Worm (Caenorhabditis elegans) whole organism, young adult: ENCODE results near the gene npl-10.

Experiments
- B0019.2 ChIP-seq: fragments of 200-800 bp; sonication (Bioruptor generic); conservative IDR thresholded peaks from 2 replicates; pipeline ENCODE4 v1.3.6; 2022; ENCODE audit warnings: missing genetic modification reagents, missing genetic modification characterization, missing compliant biosample characterization
- B0336.3 ChIP-seq: fragments of 200-800 bp; sonication (Bioruptor generic); IDR thresholded peaks from 2 replicates; pipeline ENCODE4 v1.3.6; 2022; ENCODE audit warnings: missing genetic modification characterization, missing compliant biosample characterization
- C06A6.2 ChIP-seq: fragments of 200-800 bp; sonication (Bioruptor generic); conservative IDR thresholded peaks from 2 replicates; pipeline ENCODE4 v1.3.6; 2022; ENCODE audit warnings: missing genetic modification characterization, missing compliant biosample characterization
- F37B4.10 ChIP-seq: fragments of 200-800 bp; sonication (Bioruptor generic); IDR thresholded peaks from 2 replicates; pipeline ENCODE4 v1.3.6; 2022; ENCODE audit warnings: missing genetic modification characterization, missing compliant biosample characterization
- F57C9.4 ChIP-seq: sonication (generic microtip); optimal IDR thresholded peaks from 2 replicates; lab custom pipeline; 2017; ENCODE audit warnings: mild to moderate bottlenecking, missing genetic modification characterization, missing compliant biosample characterization
- Y67H2A.10 ChIP-seq: fragments of 200-800 bp; sonication (Bioruptor generic); conservative IDR thresholded peaks from 2 replicates; pipeline ENCODE4 v1.3.6; 2022; ENCODE audit warnings: missing genetic modification reagents, missing genetic modification characterization, missing compliant biosample characterization
- ama-1 ChIP-seq, 3 experiments: fragments of 150-350 bp in 1 of 3; sonication (generic microtip) in 2 of 3; optimal IDR thresholded peaks; 2 replicates each; lab custom pipeline; 2014 to 2018; ENCODE audit warnings: missing biosample characterization in 2 of 3, missing genetic modification characterization in 2 of 3, missing genetic modification reagents in 2 of 3
- athp-1 ChIP-seq: sonication (generic microtip); optimal IDR thresholded peaks from 2 replicates; lab custom pipeline; 2017; ENCODE audit warnings: mild to moderate bottlenecking, missing genetic modification characterization, missing compliant biosample characterization
- attf-5 ChIP-seq: fragments of 200-800 bp; sonication (Bioruptor generic); optimal IDR thresholded peaks from 2 replicates; lab custom pipeline; 2018; ENCODE audit warnings: mild to moderate bottlenecking, missing genetic modification characterization, missing compliant biosample characterization
- cebp-1 ChIP-seq, 2 experiments: fragments of 200-800 bp in 1 of 2; sonication (Bioruptor generic) in 1 of 2; sonication (generic microtip) in 1 of 2; IDR thresholded peaks in 1 of 2; optimal IDR thresholded peaks in 1 of 2; 2 replicates each; pipeline versions ENCODE4 v1.3.6 to Lab custom; 2017 to 2022; ENCODE audit warnings: missing compliant biosample characterization in 2 of 2, missing genetic modification characterization in 2 of 2, mild to moderate bottlenecking in 1 of 2, missing genetic modification reagents in 1 of 2, moderate library complexity in 1 of 2
- cebp-2 ChIP-seq: fragments of 200-800 bp; sonication (Bioruptor generic); IDR thresholded peaks from 2 replicates; pipeline ENCODE4 v1.3.6; 2022; ENCODE audit warnings: missing genetic modification characterization, missing compliant biosample characterization
- ceh-40 ChIP-seq: fragments of 200-800 bp; sonication (Bioruptor generic); IDR thresholded peaks from 2 replicates; pipeline ENCODE4 v1.3.6; 2022; ENCODE audit warnings: missing genetic modification characterization, missing compliant biosample characterization
- ceh-58 ChIP-seq: fragments of 200-800 bp; sonication (Bioruptor generic); IDR thresholded peaks from 2 replicates; pipeline ENCODE4 v1.3.6; 2022; ENCODE audit warnings: missing genetic modification characterization, missing compliant biosample characterization
- die-1 ChIP-seq: sonication (generic microtip); optimal IDR thresholded peaks from 2 replicates; lab custom pipeline; 2016; ENCODE audit warnings: missing genotype, mild to moderate bottlenecking, missing genetic modification characterization, missing compliant biosample characterization
- dpl-1 ChIP-seq: fragments of 150-350 bp; optimal IDR thresholded peaks from 2 replicates; lab custom pipeline; 2014; ENCODE audit warnings: missing biosample characterization, missing genetic modification reagents, missing genetic modification characterization
- egl-44 ChIP-seq: fragments of 200-800 bp; sonication (Bioruptor generic); IDR thresholded peaks from 2 replicates; pipeline ENCODE4 v1.3.6; 2022; ENCODE audit warnings: missing genetic modification reagents, missing genetic modification characterization, missing compliant biosample characterization
- egrh-3 ChIP-seq: fragments of 200-800 bp; sonication (Bioruptor generic); IDR thresholded peaks from 2 replicates; pipeline ENCODE4 v1.3.6; 2022; ENCODE audit warnings: missing genetic modification reagents, missing genetic modification characterization, missing compliant biosample characterization
- fkh-3 ChIP-seq: sonication (generic microtip); optimal IDR thresholded peaks from 2 replicates; lab custom pipeline; 2016; ENCODE audit warnings: mild to moderate bottlenecking, missing genetic modification characterization, missing compliant biosample characterization
- hlh-26 ChIP-seq: fragments of 200-800 bp; sonication (Bioruptor generic); conservative IDR thresholded peaks from 2 replicates; pipeline ENCODE4 v1.3.6; 2022; ENCODE audit warnings: missing genetic modification reagents, missing genetic modification characterization, missing compliant biosample characterization
- hmg-20 ChIP-seq: fragments of 200-800 bp; sonication (Bioruptor generic); IDR thresholded peaks from 2 replicates; pipeline ENCODE4 v1.3.6; 2022; ENCODE audit warnings: missing genetic modification reagents, missing genetic modification characterization, missing compliant biosample characterization
- lin-35 ChIP-seq, 3 experiments: fragments of 150-350 bp in 2 of 3; sonication (generic microtip) in 1 of 3; optimal IDR thresholded peaks; 2 replicates each; lab custom pipeline; 2014 to 2018; ENCODE audit warnings: missing biosample characterization in 3 of 3, missing genetic modification characterization in 3 of 3, missing genetic modification reagents in 3 of 3
- madf-6 ChIP-seq: fragments of 200-800 bp; sonication (Bioruptor generic); IDR thresholded peaks from 2 replicates; pipeline ENCODE4 v1.3.6; 2022; ENCODE audit warnings: missing genetic modification reagents, missing genetic modification characterization, missing compliant biosample characterization
- madf-8 ChIP-seq: fragments of 200-800 bp; sonication (Bioruptor generic); conservative IDR thresholded peaks from 2 replicates; pipeline ENCODE4 v1.3.6; 2022; ENCODE audit warnings: missing genetic modification reagents, missing genetic modification characterization, missing compliant biosample characterization
- nhr-120 ChIP-seq: fragments of 200-800 bp; sonication (Bioruptor generic); IDR thresholded peaks from 2 replicates; pipeline ENCODE4 v1.3.6; 2022; ENCODE audit warnings: missing genetic modification characterization, missing compliant biosample characterization
- nhr-80 ChIP-seq: sonication (generic microtip); optimal IDR thresholded peaks from 2 replicates; lab custom pipeline; 2016; ENCODE audit warnings: missing genetic modification characterization, missing compliant biosample characterization
- rec-8 ChIP-seq, 2 experiments: sonication (generic microtip); optimal IDR thresholded peaks; 2 replicates each; lab custom pipeline; 2016; ENCODE audit warnings: mild to moderate bottlenecking in 2 of 2, missing genetic modification characterization in 2 of 2, missing genetic modification reagents in 2 of 2, missing genotype in 2 of 2, missing biosample characterization in 1 of 2, missing compliant biosample characterization in 1 of 2, moderate library complexity in 1 of 2
- sptf-2 ChIP-seq: fragments of 200-800 bp; sonication (Bioruptor generic); optimal IDR thresholded peaks from 2 replicates; lab custom pipeline; 2018; ENCODE audit warnings: mild to moderate bottlenecking, missing genetic modification characterization, missing compliant biosample characterization
- tbx-9 ChIP-seq: sonication (generic microtip); optimal IDR thresholded peaks from 2 replicates; lab custom pipeline; 2016; ENCODE audit warnings: borderline replicate concordance, missing genetic modification characterization, inconsistent platforms, missing compliant biosample characterization
- tlf-1 ChIP-seq: fragments of 200-800 bp; sonication (Bioruptor generic); optimal IDR thresholded peaks from 2 replicates; lab custom pipeline; 2018; ENCODE audit warnings: mild to moderate bottlenecking, missing genetic modification characterization, missing compliant biosample characterization
- zfh-2 ChIP-seq: fragments of 200-800 bp; sonication (Bioruptor generic); conservative IDR thresholded peaks from 2 replicates; pipeline ENCODE4 v1.3.6; 2022; ENCODE audit warnings: missing genetic modification reagents, missing genetic modification characterization, missing compliant biosample characterization
- ztf-25 ChIP-seq: fragments of 200-800 bp; sonication (Bioruptor generic); IDR thresholded peaks from 2 replicates; pipeline ENCODE4 v1.3.6; 2022; ENCODE audit warnings: missing genetic modification reagents, missing genetic modification characterization, missing compliant biosample characterization
- ztf-26 ChIP-seq: sonication (generic microtip); optimal IDR thresholded peaks from 2 replicates; lab custom pipeline; 2017; ENCODE audit warnings: missing genetic modification characterization, missing compliant biosample characterization
- ztf-3 ChIP-seq: fragments of 200-800 bp; sonication (Bioruptor generic); optimal IDR thresholded peaks from 2 replicates; lab custom pipeline; 2018; ENCODE audit warnings: mild to moderate bottlenecking, missing genetic modification characterization, missing compliant biosample characterization

Gene npl-10

ce11 chrIII:3979980-3980631, 44.4 kb upstream of the npl-10 start (continued):
- peak in 1 of 3 experiments; percentile 48 for TF ChIP-seq lin-35 (GFP tag; optimal IDR thresholded peaks at IDR 0.05; lab: Kevin White, UChicago)
- TF ChIP-seq B0336.3 (GFP tag; lab: Robert Waterston, UW), result peak; percentile 54; the same call in 1 of the 2 replicates
- TF ChIP-seq cebp-2 (GFP tag; lab: Robert Waterston, UW), result no peak
- TF ChIP-seq ceh-40 (GFP tag; lab: Robert Waterston, UW), result no peak
- no peak for TF ChIP-seq sptf-2 (GFP tag; lab: Kevin White, UChicago)
- no peak for TF ChIP-seq ama-1 (optimal IDR thresholded peaks at IDR 0.05; lab: Kevin White, UChicago)
- no peak for TF ChIP-seq ama-1 (GFP tag; optimal IDR thresholded peaks at IDR 0.05; lab: Kevin White, UChicago)
- TF ChIP-seq fkh-3 (tag; lab: Kevin White, UChicago), result no peak
- no peak for TF ChIP-seq dpl-1 (GFP tag; lab: Kevin White, UChicago)

- TF ChIP-seq hlh-26 (no peak), F57C9.4 (tag; lab: Kevin White, UChicago) (no peak), hmg-20 (GFP tag; lab: Robert Waterston, UW) (no peak), F37B4.10 (GFP tag; lab: Robert Waterston, UW) (no peak), zfh-2 (GFP tag; lab: Robert Waterston, UW) (no peak), madf-8 (GFP tag; lab: Robert Waterston, UW) (no peak), nhr-120 (GFP tag; lab: Robert Waterston, UW) (no peak), madf-6 (GFP tag; lab: Robert Waterston, UW) (no peak), ztf-26 (tag; lab: Kevin White, UChicago) (no peak), tlf-1 (GFP tag; lab: Kevin White, UChicago) (no peak), ceh-58 (GFP tag; lab: Robert Waterston, UW) (no peak), lin-35 (GFP tag; optimal IDR thresholded peaks at IDR 0.05; lab: Kevin White, UChicago) (no peak), Y67H2A.10 (GFP tag; lab: Robert Waterston, UW) (no peak), C06A6.2 (GFP tag; lab: Robert Waterston, UW) (no peak), ztf-25 (GFP tag; lab: Robert Waterston, UW) (no peak), ztf-3 (GFP tag; lab: Kevin White, UChicago) (no peak)
Observed at ce11 chrIII:3978438-3978837, 42.7 kb upstream of the npl-10 start.

ce11 chrIII:3976992-3977391, 41.3 kb upstream of the npl-10 start:
- TF ChIP-seq sptf-2 (GFP tag; lab: Kevin White, UChicago) (no peak), die-1 (tag; lab: Kevin White, UChicago) (no peak), cebp-1 (GFP tag; IDR thresholded peaks at IDR 0.05; lab: Robert Waterston, UW) (no peak), cebp-1 (tag; optimal IDR thresholded peaks at IDR 0.05; lab: Kevin White, UChicago) (peak; percentile 45), athp-1 (tag; lab: Kevin White, UChicago) (no peak), rec-8 (tag; optimal IDR thresholded peaks at IDR 0.05; lab: Kevin White, UChicago) (no peak), Y67H2A.10 (GFP tag; lab: Robert Waterston, UW) (no peak), nhr-80 (tag; lab: Kevin White, UChicago) (peak; percentile 10), tbx-9 (tag; lab: Kevin White, UChicago) (no peak), B0019.2 (GFP tag; lab: Robert Waterston, UW) (no peak), B0336.3 (GFP tag; lab: Robert Waterston, UW) (no peak), egl-44 (GFP tag; lab: Robert Waterston, UW) (no peak), attf-5 (peak; percentile 26), egrh-3 (GFP tag; lab: Robert Waterston, UW) (peak; percentile 58; the same call in 1 of the 2 replicates)
- TF ChIP-seq, all 124 proteins: peak for 4
